Fruit fly (Drosophila melanogaster) ovary, adult (tissue): ENCODE measurements around the gene CG3655.

Experiments used
- CG17801 ChIP-seq: fragments of 200-800 bp; optimal IDR thresholded peaks from 2 replicates; lab custom pipeline; 2019; ENCODE audit warnings: missing biosample characterization, mild to moderate bottlenecking, missing genetic modification characterization, moderate library complexity; ENCODE audit not compliant: partially characterized antibody

CG3655 gene

dm6 chrX:1142567-1143347 lies 8.1 kb upstream of the CG3655 start:
- no peak for TF ChIP-seq CG17801 (GFP tag; lab: Kevin White, UChicago)

DNA sequence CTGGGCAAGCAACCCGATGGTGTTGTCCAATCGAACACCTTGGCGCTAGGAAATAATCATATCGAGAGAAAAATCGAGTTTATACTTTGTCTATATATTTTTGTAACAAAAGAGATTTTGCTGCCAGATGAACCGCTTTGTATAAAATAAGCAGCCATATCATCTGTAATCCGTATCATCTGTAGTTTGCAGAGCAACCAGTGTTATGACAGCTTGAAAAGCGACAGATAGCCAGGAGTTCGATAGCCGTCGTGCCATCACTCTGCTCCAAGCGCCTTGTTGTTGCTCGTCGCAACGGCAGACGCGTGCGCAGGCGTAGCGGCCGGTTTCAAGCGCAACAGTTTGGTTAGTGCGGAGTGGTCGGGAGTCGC lies 295 bp upstream of the CG3655 start:
- TF ChIP-seq CG17801 (GFP tag; lab: Kevin White, UChicago) = no peak

- peak; percentile 43 for TF ChIP-seq CG17801 (GFP tag; lab: Kevin White, UChicago)
Observed at dm6 chrX:1129575-1130281, 5.0 kb downstream of the CG3655 start.

DNA sequence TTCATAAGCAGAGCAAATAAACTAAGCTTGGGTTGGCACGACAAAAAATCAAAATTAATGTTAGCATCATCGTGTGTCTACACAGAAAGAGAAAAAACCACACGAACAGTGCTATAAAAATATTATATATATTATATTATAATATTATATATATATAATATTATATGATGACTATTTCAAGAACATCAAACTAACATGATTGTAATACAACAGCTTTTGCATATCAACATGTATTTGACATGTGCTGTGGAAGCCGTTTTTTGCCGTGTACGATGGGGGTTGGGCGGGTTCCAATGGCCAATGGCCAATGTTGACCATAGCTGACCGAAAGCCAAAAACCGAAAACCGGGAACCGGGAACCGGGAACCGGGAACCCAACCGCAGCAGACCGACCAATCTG lies 11.3 kb downstream of the CG3655 start:
- no peak for TF ChIP-seq CG17801 (GFP tag; lab: Kevin White, UChicago)

DNA sequence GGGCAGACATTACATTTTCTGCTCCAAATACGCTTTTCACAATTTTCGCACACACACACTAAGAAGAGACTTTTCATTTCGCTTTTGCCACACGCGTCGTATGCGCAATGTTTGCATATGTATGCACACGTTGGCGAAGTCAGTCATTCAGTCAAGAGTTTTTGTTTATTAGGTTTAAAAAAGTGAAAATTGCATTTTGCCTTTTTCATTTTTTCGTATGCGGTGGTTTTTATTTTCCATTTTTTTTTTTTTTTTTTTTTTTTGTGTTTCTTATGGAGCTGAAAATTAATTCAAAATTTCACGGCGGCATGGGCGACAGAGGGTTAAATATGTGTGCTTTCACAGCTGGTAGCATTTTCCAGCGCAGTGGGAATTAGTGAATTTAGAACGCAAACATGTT lies 13.8 kb downstream of the CG3655 start:
- no peak for TF ChIP-seq CG17801 (GFP tag; lab: Kevin White, UChicago)

DNA sequence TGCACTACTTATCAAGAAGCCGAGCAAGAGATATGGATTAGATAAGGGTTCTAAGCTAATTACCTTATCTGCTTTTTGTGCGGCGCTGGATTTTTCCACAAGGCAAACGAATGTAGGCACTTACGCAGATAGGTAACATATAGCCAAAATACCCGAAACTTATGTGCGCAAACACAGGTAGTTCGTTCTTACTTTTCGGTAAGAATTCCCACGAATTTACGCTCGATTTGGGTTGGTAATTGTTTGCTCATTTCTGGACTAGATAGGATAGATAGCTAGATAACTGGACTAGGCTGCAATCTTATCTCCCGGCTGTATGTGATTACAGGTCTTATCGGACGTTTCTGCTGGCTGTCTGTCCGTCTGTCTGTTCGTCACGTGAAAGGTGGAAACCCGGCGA lies 14.3 kb downstream of the CG3655 start:
- no peak for TF ChIP-seq CG17801 (GFP tag; lab: Kevin White, UChicago)

dm6 chrX:1119174-1119573 lies 15.5 kb downstream of the CG3655 start:
- TF ChIP-seq CG17801 (GFP tag; lab: Kevin White, UChicago) = no peak

- no peak for TF ChIP-seq CG17801 (GFP tag; lab: Kevin White, UChicago)
Observed at dm6 chrX:1110185-1110584, 24.5 kb downstream of the CG3655 start.

DNA sequence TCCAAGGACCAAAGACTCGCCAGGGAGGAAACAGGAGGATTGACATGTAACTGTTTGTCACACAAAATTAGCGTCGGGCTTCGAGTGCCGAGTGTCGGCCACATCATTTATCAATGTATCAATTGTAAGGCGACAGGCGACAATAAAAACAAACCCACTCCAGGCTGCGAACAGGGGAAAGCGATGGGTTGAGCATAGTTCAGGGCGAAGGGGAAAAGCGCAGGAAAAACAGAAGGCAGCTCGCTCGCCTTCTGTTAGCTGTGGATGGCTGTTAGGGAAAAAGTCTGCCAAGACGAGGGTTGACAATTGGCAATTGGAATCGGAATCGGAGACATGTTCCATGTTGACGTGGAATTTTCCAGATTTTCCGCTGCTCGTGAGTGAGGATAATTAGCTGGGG lies 25.4 kb downstream of the CG3655 start:
- TF ChIP-seq CG17801 (GFP tag; lab: Kevin White, UChicago) = no peak

DNA sequence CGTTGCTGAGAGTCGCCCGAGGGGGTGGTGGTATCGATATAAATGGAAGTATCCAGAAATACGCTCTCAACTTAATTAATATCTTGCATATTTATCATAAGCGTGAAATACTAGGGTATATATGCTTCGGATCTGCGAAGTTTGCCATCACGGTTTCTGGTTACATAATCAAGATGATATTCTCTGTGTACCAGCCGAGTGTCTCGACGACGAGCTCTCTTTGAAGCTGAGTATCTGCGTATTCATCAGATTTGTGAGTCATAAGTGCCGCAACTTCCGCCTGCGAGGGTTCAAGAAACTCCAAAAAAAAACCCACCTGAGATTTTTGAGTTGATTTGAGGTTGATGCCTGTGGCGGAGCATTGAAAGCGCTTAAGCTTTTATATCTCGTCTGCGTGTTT lies 27.1 kb downstream of the CG3655 start:
- TF ChIP-seq CG17801 (GFP tag; lab: Kevin White, UChicago) = no peak

- no peak for TF ChIP-seq CG17801 (GFP tag; lab: Kevin White, UChicago)
Observed at dm6 chrX:1103833-1104232, 30.9 kb downstream of the CG3655 start.

dm6 chrX:1099643-1100042 lies 35.1 kb downstream of the CG3655 start:
- TF ChIP-seq CG17801 (GFP tag; lab: Kevin White, UChicago) = no peak

DNA sequence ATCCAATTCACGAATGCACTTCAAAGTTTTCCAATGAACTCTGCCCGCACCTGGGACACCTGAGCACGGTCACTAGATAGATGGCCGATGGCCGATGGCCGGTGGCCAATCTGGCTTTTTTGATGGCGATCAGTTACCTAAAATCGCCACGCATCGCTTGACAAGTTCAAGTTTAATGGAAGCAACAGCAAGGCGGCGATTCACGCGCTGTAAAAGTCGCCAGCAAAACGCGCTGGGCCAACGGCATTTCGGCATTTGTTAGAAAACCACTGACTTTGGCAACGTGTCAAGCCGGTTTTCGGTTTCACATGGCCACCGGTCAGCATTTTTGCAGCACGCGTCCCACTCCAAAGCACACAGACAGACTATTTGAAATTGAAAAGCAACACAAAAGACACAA lies 40.3 kb downstream of the CG3655 start:
- TF ChIP-seq CG17801 (GFP tag; lab: Kevin White, UChicago) = no peak

- no peak for TF ChIP-seq CG17801 (GFP tag; lab: Kevin White, UChicago)
Observed at dm6 chrX:1090408-1090807, 44.3 kb downstream of the CG3655 start.

DNA sequence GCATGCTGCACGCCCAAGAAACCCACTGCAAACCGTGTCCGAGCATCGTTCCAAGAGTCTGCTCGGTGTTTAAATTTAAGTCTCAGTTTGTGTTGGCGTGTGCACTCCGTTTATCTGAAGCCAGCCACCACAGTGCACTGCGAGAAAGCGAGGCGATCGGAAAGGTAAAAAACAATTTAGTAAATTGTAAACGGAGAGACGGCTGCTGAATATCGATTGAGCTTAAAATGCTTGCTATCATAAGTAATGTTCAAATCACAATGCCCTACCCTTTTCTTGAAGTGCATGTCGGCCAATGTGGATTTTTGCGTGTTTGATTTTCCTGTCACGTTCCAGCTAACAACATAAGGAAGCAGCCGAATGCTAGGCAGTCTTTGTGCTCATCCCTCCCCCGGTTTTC lies 51.6 kb downstream of the CG3655 start:
- no peak for TF ChIP-seq CG17801 (GFP tag; lab: Kevin White, UChicago)

- no peak for TF ChIP-seq CG17801 (GFP tag; lab: Kevin White, UChicago)
Observed at dm6 chrX:1082417-1082816, 52.3 kb downstream of the CG3655 start.
